Fruit fly (Drosophila melanogaster) ovary, adult (tissue): ENCODE results near the gene Bhmt.

Experiments
- CG17801 ChIP-seq: fragments of 200-800 bp; optimal IDR thresholded peaks from 2 replicates; lab custom pipeline; 2019; ENCODE audit warnings: missing biosample characterization, mild to moderate bottlenecking, missing genetic modification characterization, moderate library complexity; ENCODE audit not compliant: partially characterized antibody

Gene Bhmt

DNA sequence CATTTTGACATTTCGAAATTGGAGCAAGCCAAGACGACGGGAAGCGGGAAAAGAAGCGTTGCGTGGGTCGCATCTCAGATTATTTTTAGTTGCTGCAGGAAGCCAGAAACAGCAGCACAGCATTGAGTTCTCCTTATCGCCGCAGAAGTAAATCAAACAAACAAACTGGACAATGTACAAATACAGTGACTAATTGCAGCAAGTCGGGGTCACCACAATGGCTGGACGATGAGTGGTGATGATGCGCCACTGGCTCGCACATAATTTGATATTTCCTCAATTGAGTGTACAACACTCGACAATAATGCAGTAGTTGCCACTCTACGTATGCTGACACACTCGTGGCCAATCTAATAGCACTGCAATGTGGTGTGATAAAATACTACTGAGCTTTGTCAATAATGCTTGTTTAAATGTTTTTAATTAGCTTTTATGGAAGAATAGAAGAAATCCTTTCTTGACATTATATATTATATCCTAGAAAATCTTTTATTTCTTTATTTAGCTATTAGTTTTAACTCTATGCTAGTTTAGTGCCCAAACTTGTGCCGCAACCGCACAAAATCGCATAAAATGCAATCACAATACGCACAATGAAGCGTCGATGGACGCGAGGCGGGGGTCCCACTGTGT, 25.0 kb upstream of the Bhmt start:
- TF ChIP-seq CG17801 (GFP tag; lab: Kevin White, UChicago): peak; percentile 19

DNA sequence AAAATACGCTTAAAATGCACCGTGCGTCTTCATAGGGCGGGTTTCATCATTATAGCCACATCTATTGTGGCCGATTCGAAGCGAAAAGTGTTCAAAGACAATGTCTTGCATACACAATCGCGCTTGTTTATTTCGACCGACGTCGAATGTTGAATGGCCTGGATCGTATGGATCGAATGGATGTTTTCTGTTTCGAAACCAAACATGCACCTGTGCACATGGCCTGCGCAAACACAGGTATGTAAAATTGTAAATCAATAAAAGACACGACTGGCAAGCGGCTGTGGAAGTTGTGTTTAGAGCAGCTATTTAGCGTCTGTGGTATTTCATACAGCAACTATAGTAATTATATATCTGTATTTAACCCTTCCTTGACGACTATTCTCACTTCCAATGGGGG, 24.4 kb upstream of the Bhmt start:
- no peak for TF ChIP-seq CG17801 (GFP tag; lab: Kevin White, UChicago)

DNA sequence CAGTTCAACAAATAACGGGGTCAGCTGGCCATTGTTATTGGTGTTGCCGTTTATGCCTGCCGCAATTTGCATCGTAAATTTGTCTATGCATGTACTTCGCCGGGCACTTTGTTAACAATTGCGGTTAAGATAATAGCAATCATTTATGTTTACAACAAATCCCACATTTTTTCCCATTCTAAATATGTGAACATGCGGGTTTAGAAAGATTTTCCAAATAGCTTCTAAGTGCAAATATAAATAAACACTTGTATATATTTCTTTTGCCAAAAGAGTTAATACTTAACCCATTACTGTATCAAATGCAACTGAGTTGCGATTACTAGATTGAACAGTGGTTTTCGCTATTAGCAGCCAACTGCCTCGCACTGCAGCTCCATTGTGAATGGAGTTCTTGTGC, 23.9 kb upstream of the Bhmt start:
- no peak for TF ChIP-seq CG17801 (GFP tag; lab: Kevin White, UChicago)

DNA sequence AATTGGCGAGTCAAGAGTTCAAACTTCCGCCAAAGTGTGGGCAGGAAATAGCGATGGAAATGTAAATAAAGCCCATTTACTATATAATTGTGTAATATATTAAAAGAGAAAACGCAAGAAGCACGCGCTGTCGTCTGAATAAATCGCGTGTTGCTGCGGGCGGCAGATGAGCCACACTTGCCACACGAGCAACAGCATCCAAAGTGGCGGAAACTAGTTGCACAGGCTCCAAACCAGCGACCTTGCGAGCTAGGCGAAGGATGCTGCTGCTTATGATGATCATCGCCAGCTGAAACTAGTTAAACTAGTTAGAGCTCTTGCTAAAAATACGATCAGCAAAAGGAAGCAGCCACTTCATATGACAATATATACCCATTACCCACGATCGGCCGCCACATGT, 22.3 kb upstream of the Bhmt start:
- no peak for TF ChIP-seq CG17801 (GFP tag; lab: Kevin White, UChicago)

DNA sequence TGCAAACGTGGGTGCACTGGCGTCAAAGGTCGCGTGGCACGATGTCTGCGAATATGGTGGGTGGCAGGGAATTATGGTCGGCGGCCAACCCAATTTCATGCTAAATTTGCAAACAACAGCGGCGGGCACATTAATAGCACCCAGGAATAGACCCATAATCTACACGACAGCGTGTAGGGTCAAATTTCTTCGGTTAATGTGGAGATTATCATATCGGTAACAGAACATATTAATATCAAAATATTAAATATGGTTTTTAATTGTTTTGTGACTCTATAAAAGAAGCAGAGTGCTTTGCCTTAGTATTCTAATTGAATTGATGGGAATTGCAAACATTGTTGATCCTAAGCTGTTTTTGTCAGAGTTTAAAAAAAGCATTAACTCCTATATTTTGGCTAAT, 21.8 kb upstream of the Bhmt start:
- no peak for TF ChIP-seq CG17801 (GFP tag; lab: Kevin White, UChicago)

DNA sequence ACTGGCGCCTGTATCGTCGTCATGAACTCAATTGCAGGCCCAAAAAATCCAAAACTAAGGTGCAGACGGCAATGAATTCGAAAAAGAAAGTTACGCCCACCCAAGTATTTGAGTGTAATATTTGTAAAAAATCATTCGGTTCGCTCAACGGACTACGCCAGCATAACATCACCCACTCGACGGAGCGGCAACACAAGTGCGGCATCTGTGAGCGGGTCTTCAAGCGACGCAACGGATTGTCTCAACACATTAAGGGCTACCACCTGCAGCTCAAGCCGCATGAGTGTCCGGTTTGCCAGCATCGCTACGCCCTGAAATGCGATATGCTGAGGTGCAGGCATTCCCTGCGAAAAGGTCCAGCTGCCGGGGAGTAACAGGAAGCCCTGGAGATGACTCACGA, 19.6 kb upstream of the Bhmt start:
- TF ChIP-seq CG17801 (GFP tag; lab: Kevin White, UChicago): no peak

DNA sequence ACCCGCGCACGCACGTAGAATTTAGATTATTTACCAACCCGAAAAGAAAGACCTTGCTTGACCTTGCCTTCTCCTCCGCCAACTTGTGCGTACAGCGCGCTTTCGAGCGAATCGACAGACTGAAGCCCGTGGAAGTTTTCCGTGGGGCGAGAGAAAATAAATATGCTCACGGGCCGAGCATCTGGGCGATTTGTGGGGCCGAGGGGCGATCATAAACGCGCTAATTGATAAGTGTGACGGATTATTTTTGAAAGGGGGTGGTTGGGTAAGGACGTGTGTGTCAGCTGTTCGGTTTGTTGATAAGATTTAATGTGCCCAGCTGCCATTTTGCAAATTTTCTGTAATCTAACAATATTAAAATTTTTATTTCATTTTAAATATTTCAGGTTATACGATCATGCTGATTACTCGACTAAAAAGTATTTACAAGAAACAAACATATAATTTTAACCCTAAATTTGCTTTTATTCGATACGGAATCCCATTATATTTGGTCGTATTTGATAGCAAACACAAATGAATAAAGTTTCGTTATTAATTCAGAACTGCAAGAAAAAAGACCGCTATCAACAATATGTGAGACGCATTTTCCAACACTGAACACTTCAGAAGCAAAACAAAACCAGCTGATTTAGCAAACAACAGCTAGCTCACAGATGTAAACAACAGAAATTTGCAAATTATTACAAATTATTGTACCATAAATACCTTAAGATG, 17.1 kb upstream of the Bhmt start, which contains the start of the genes L2HGDH and CG10431:
TSS of gene L2HGDH (minus strand) at position 386 of the 717 bp plus-strand sequence.
TSS of gene CG10431 (plus strand) at position 648 of the 717 bp plus-strand sequence.
- TF ChIP-seq CG17801 (GFP tag; lab: Kevin White, UChicago): peak; percentile 27

DNA sequence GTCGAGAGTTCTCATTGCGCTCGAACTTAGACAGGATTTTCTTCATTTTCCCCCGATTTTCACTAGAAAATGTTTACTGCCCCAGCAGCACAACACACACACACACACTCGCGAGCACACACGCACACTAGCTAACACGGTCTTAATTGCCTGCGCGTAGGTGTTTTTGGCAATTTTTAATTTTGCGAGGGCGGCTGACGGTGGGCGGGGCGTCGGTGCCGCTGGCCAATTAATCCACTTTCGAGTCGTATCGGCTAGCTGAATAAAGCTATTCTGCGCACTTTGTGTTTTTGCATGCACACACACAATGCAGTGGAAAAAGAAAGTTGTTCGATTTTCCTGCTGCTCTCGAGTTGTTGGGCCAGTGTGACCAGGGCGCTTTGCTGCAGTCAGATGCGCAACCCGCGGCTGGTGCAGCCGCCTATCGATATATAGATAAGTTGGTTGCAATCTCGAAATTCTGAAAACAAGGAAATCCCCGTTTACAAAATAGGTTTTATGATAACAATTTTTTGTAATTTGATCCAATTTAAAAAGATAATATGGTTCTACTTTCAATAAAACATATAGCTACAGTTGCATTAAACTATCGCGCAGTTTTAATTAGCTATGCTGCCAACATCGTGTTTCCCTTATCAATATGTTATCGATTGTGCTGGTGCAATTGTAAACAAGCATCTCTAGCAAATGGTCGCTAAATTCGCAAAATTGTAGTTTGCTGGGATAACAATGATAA, 11.4 kb upstream of the Bhmt start, which contains the start of the genes Nak and Tango6:
TSS of gene Nak (minus strand) at position 375 of the 736 bp plus-strand sequence.
TSS of gene Tango6 (plus strand) at position 659 of the 736 bp plus-strand sequence.
- peak; percentile 46 for TF ChIP-seq CG17801 (GFP tag; lab: Kevin White, UChicago)

DNA sequence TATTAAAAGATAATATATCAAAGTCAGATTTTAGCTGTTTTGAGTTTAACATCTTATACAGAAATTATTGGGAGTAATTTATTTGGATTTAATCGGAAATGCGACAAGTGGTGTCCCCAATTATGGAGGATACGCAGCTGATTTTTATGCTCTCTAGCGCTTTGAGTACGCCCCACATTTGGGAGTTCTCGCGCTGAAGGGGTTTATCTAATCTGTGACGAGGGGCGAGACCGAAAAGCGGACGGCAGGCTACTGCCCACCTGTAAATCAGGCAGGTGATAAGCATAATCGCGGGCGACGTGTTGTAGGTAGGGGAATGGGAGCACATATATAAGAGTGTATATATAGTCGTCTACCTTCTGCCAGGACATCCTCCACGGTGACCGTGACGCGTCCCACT, 10.8 kb upstream of the Bhmt start:
- TF ChIP-seq CG17801 (GFP tag; lab: Kevin White, UChicago): no peak

DNA sequence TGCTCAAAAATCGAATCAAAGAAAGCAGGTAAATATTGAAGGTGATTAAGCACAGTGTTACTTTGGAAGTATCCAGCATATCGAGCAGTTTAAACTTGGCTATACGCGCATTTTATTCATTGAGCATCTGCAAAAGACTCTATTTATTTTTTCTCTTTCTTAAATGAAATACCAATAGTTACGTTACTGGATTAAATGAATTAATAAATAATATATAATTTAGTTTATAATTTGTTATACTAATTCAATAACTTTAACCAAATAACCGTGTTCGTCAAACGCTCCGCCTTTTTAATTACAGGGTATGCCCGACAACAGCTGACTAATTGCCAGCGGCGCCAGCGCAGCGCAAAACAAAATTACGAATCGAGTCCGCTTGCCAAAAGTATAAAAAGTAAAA, 9.7 kb upstream of the Bhmt start:
- TF ChIP-seq CG17801 (GFP tag; lab: Kevin White, UChicago): peak; percentile 91

DNA sequence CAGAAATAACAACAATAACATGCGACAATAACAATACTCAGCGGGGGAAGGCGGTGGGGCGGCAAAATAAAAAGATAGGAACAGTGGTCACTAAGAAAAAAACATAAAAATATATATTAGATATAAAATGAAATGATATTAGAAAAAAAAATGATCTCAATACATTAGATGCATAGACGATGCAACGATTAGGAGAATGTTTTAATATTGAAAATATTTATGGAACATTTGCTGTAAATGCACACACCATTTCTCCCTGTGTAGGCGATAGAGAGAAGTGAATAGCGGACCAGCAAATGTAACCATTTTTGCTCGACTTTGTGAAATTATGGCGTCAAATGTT, 9.1 kb upstream of the Bhmt start:
- TF ChIP-seq CG17801 (GFP tag; lab: Kevin White, UChicago): peak; percentile 79

DNA sequence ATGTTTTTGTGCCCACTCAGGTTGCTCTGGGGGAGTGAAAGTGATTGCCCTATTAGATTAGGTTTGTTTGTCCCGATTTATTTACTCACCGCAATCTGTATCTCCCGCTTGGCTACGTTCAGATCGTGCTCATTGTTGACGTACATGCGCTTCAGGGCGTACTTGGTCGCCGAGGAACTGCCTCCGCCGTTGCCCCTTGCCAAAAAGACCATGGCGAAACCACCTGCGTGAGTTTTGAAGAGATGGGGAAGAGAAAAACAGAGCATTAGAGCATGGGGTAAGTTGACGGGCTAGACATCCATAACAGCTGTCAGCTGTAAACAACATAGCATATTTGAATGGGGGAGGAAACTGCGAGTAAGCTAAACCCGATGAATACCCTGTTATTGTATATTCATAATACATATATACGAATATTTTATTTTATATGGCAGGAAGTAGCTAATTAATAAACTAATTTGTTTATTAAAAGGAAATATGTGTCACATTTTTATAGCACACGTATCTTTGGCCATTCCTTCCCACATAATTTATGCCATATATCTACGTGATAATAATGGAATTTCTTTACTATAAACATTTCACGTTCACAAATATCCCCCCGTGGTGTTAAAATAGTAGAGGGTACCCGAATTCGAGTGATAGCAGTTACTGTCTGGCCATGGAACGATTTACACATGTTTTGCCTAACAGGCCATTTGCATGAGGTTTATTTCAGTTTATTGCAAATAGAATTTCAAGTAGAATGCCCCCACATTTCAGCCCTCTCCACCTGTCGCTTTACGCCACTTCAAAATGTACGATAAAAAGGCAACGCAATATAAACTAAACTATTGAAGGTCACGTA, 8.5 kb upstream of the Bhmt start:
- TF ChIP-seq CG17801 (GFP tag; lab: Kevin White, UChicago): no peak

DNA sequence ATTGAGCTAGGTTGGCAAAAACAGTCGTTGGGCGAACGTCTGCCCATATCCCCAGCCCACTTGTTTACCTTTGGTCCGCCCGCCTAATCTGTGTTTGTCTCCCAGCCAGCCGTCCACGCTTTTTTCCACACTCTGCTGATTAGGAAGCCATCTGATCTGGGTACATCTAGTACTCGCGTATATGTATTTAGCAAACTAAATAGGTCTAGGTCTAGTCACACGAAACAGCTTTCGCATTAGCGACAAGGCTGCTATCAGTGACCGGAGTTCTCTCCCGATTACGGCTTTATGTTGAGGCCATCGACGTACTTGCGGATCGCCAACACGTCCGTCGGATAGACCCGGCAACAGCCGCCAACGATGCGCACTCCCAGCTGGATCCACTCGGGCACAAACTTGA, 1.4 kb downstream of the Bhmt start:
- no peak for TF ChIP-seq CG17801 (GFP tag; lab: Kevin White, UChicago)

DNA sequence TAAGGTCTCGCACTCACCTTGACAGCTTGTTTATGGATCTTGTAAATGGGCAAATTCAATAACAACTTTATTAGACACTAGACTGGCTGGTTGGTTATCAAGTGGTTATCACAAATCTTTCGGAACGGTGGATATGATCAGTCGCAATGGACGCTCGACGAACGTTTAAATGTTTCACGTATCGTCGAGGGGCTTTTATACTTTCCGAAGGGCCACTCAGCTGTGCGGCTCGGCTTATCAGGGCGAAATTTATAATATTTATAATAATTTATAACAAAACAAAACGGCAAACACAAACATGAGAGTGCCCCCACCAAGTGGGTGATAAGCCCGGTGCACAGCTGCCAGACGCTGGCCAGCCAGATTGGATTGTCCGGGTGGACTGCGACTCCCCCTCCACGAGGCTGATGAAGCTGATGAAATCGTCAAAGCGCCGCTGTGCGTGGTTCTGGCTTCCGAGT, 2.8 kb downstream of the Bhmt start, which contains the start of gene CG10621:
TSS of gene CG10621 (minus strand) at position 177 of the 461 bp plus-strand sequence.
- TF ChIP-seq CG17801 (GFP tag; lab: Kevin White, UChicago): no peak
